Worm (Caenorhabditis elegans): ENCODE results near the gene frh-1.
A peak's percentile ranks its signal among the peaks of the same experiment; 100 is the strongest.

The frh-1 gene

DNA sequence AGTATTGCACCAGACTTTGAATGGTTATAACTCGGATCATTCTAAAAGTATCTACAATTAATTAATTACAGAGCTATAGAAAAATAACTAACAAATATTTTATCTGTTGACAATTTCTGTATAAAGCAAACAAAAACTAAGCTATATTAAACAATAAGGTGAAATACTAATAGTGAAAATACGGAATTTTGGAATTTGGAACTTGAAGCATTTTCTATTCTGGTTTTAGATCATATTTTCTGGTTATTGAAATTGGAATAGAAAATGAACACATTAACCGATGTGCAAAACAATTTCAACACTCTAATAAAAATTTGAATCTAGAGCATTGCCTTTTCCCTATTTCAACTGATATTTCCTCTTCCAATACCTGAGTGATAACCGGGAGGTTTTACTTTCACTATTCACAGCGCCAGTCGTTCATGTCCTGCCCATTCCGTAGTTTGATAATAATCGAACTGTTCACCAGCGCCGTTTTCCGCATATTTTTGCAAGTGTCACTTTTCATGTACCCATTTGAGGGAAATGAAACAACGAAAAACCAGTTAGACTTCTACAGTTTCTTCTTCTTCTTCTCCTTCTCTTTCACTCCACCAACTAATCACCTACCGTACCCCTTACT lies 17.2 kb upstream of the frh-1 start:
- TF ChIP-seq aly-2 (tag; optimal IDR thresholded peaks at IDR 0.05) (no peak), blmp-1 (tag; optimal IDR thresholded peaks at IDR 0.05; ENCODE audit: insufficient read depth) (peak; percentile 31), fos-1 (tag; optimal IDR thresholded peaks at IDR 0.05) (peak; percentile 46)

DNA sequence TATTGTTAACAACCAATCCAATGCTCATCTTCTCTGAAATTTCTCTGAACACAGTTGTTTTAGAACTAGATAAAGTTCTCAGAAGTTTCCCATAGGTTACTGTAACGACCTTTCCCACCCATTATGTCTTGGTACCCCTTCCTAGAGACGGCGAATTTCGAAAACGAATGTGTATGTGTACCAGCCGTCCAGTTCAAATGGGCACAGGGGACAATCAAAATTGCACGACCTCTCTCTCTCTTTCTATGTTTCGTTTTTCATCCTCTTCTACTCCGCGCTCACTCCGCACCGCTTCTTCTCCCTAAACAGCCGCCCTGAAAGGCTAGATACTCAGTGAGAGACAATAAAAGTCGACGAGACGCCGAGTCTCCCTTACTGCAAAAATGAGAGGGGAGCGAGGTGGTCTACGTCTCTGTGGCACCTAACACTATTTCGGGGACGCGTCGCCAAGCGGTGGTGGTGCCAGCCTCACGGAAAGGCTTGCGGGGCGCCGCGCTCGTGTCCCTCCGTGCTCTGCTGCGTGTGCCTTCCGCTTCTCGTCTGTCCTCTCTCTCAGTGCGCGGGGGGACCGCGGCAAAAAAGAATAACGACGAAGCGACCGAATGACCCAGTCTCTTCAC lies 15.7 kb upstream of the frh-1 start:
- no peak for TF ChIP-seq elt-1 (tag; optimal IDR thresholded peaks at IDR 0.05)
- no peak for TF ChIP-seq elt-3 (tag; optimal IDR thresholded peaks at IDR 0.05)
- no peak for TF ChIP-seq nhr-25 (tag; optimal IDR thresholded peaks at IDR 0.05)
- peak; percentile 18 for TF ChIP-seq lin-39 (tag; optimal IDR thresholded peaks at IDR 0.05)
- TF ChIP-seq nhr-12 (tag; optimal IDR thresholded peaks at IDR 0.05) = no peak
- TF ChIP-seq dmd-4 (tag; optimal IDR thresholded peaks at IDR 0.05) = no peak
- no peak for TF ChIP-seq ZK546.5 (tag; optimal IDR thresholded peaks at IDR 0.05)
- TF ChIP-seq gmeb-1 (tag; optimal IDR thresholded peaks at IDR 0.05) = no peak
- peak; percentile 45 for TF ChIP-seq Y55F3AM.14 (GFP tag; optimal IDR thresholded peaks at IDR 0.05)
- TF ChIP-seq blmp-1 (tag; optimal IDR thresholded peaks at IDR 0.05; ENCODE audit: insufficient read depth) = no peak
- no peak for TF ChIP-seq lin-13 (GFP tag; optimal IDR thresholded peaks at IDR 0.05)
- TF ChIP-seq nhr-6 (tag; optimal IDR thresholded peaks at IDR 0.05) = no peak
- peak; percentile 35 for TF ChIP-seq unc-55 (GFP tag; optimal IDR thresholded peaks at IDR 0.05)
- no peak for TF ChIP-seq skn-1 (tag; optimal IDR thresholded peaks at IDR 0.05)
- peak; percentile 61 for TF ChIP-seq nhr-21 (tag; optimal IDR thresholded peaks at IDR 0.05)
- no peak for TF ChIP-seq sma-3 (GFP tag; optimal IDR thresholded peaks at IDR 0.05)
- TF ChIP-seq sma-9 (GFP tag; optimal IDR thresholded peaks at IDR 0.05) = peak; percentile 39
- no peak for TF ChIP-seq sma-9 (tag; optimal IDR thresholded peaks at IDR 0.05)
- TF ChIP-seq F13H6.1 (tag; optimal IDR thresholded peaks at IDR 0.05) = peak; percentile 52
- no peak for TF ChIP-seq nhr-10 (tag; optimal IDR thresholded peaks at IDR 0.05)
- TF ChIP-seq mab-5 (tag; optimal IDR thresholded peaks at IDR 0.05) = no peak
- TF ChIP-seq nhr-129 (tag; optimal IDR thresholded peaks at IDR 0.05) = no peak
- no peak for TF ChIP-seq C34F6.9 (tag; optimal IDR thresholded peaks at IDR 0.05)
- no peak for TF ChIP-seq aly-2 (tag; optimal IDR thresholded peaks at IDR 0.05)
- TF ChIP-seq ztf-11 (tag; optimal IDR thresholded peaks at IDR 0.05) = no peak
- TF ChIP-seq nhr-23 (tag; optimal IDR thresholded peaks at IDR 0.05) = no peak
- no peak for TF ChIP-seq unc-39 (tag; optimal IDR thresholded peaks at IDR 0.05)
- no peak for TF ChIP-seq ztf-4 (tag; optimal IDR thresholded peaks at IDR 0.05)
- no peak for TF ChIP-seq mbf-1 (tag; optimal IDR thresholded peaks at IDR 0.05)
- no peak for TF ChIP-seq unc-62 (GFP tag; optimal IDR thresholded peaks at IDR 0.05)
- TF ChIP-seq sem-4 (tag; optimal IDR thresholded peaks at IDR 0.05) = peak; percentile 7
- no peak for TF ChIP-seq lin-11 (tag; optimal IDR thresholded peaks at IDR 0.05)
- no peak for TF ChIP-seq nhr-237 (tag; optimal IDR thresholded peaks at IDR 0.05)
- TF ChIP-seq ceh-16 (tag; optimal IDR thresholded peaks at IDR 0.05) = peak; percentile 11
- TF ChIP-seq peb-1 (tag; optimal IDR thresholded peaks at IDR 0.05) = peak; percentile 46
- no peak for TF ChIP-seq ama-1 (optimal IDR thresholded peaks at IDR 0.05)
- peak in 1 of 2 experiments; percentile 7 for TF ChIP-seq mdl-1 (tag; optimal IDR thresholded peaks at IDR 0.05)
- no peak for TF ChIP-seq ceh-82 (tag; optimal IDR thresholded peaks at IDR 0.05)
- TF ChIP-seq lsy-2 (tag; optimal IDR thresholded peaks at IDR 0.05) = peak in 1 of 2 experiments; percentile 28
- no peak for TF ChIP-seq nhr-11 (tag; optimal IDR thresholded peaks at IDR 0.05)
- no peak for TF ChIP-seq crh-2 (tag; optimal IDR thresholded peaks at IDR 0.05)
- TF ChIP-seq alr-1 (tag; optimal IDR thresholded peaks at IDR 0.05) = no peak
- no peak for TF ChIP-seq R02D3.7 (tag; optimal IDR thresholded peaks at IDR 0.05)
- TF ChIP-seq snpc-4 (tag; optimal IDR thresholded peaks at IDR 0.05) = no peak
- TF ChIP-seq fos-1 (tag; optimal IDR thresholded peaks at IDR 0.05) = peak; percentile 38
- TF ChIP-seq egl-27 (tag; optimal IDR thresholded peaks at IDR 0.05) = peak; percentile 22
- TF ChIP-seq nhr-77 (tag; optimal IDR thresholded peaks at IDR 0.05) = no peak
- TF ChIP-seq ztf-1 (GFP tag; conservative IDR thresholded peaks at IDR 0.05) = no peak
- peak; percentile 39 for TF ChIP-seq zag-1 (tag; optimal IDR thresholded peaks at IDR 0.05)
